Worm (Caenorhabditis elegans) whole organism, young adult: Measurements from ENCODE around the gene ani-2.

Experiments used
- B0019.2 ChIP-seq: fragments of 200-800 bp; sonication (Bioruptor generic); conservative IDR thresholded peaks from 2 replicates; pipeline ENCODE4 v1.3.6; 2022; ENCODE audit warnings: missing genetic modification reagents, missing genetic modification characterization, missing compliant biosample characterization
- B0035.1 ChIP-seq: sonication (generic microtip); optimal IDR thresholded peaks from 2 replicates; lab custom pipeline; 2016; ENCODE audit warnings: missing genetic modification characterization, mild to moderate bottlenecking, missing compliant biosample characterization, missing genotype, missing genetic modification reagents
- C06A6.2 ChIP-seq: fragments of 200-800 bp; sonication (Bioruptor generic); conservative IDR thresholded peaks from 2 replicates; pipeline ENCODE4 v1.3.6; 2022; ENCODE audit warnings: missing genetic modification characterization, missing compliant biosample characterization
- F10E7.11 ChIP-seq: sonication (generic microtip); optimal IDR thresholded peaks from 2 replicates; lab custom pipeline; 2017; ENCODE audit warnings: mild to moderate bottlenecking, missing genetic modification characterization, moderate library complexity, missing compliant biosample characterization
- F22D6.2 ChIP-seq: sonication (generic microtip); optimal IDR thresholded peaks from 2 replicates; lab custom pipeline; 2016; ENCODE audit warnings: mild to moderate bottlenecking, missing genetic modification characterization, missing compliant biosample characterization
- F23B12.7 ChIP-seq: sonication (generic microtip); optimal IDR thresholded peaks from 2 replicates; lab custom pipeline; 2017; ENCODE audit warnings: missing genetic modification characterization, mild to moderate bottlenecking, missing compliant biosample characterization, antibody characterized with exemption, moderate library complexity; ENCODE audit not compliant: insufficient read depth
- F33H1.4 ChIP-seq: fragments of 200-800 bp; sonication (Bioruptor generic); IDR thresholded peaks from 2 replicates; pipeline ENCODE4 v1.3.6; 2022; ENCODE audit warnings: missing genetic modification reagents, missing genetic modification characterization, missing compliant biosample characterization
- F49E8.2 ChIP-seq: sonication (generic microtip); optimal IDR thresholded peaks from 3 replicates; lab custom pipeline; 2017; ENCODE audit warnings: missing genetic modification characterization, mild to moderate bottlenecking, missing compliant biosample characterization, antibody characterized with exemption, moderate library complexity; ENCODE audit not compliant: insufficient read depth
- F57A8.1 ChIP-seq: fragments of 200-800 bp; sonication (Bioruptor generic); optimal IDR thresholded peaks from 2 replicates; lab custom pipeline; 2018; ENCODE audit warnings: mild to moderate bottlenecking, missing genetic modification characterization, moderate library complexity, missing compliant biosample characterization
- K12H6.12 ChIP-seq: fragments of 200-800 bp; sonication (Bioruptor generic); optimal IDR thresholded peaks from 2 replicates; lab custom pipeline; 2018; ENCODE audit warnings: mild to moderate bottlenecking, missing genetic modification characterization, missing compliant biosample characterization
- T07F8.4 ChIP-seq: sonication (generic microtip); optimal IDR thresholded peaks from 2 replicates; lab custom pipeline; 2016; ENCODE audit warnings: mild to moderate bottlenecking, missing genetic modification characterization, moderate library complexity, missing compliant biosample characterization
- Y53G8AR.9 ChIP-seq: fragments of 200-800 bp; sonication (Bioruptor generic); conservative IDR thresholded peaks from 2 replicates; pipeline ENCODE4 v1.3.6; 2022; ENCODE audit warnings: missing genetic modification reagents, missing genetic modification characterization, missing compliant biosample characterization
- Y95B8A.8 ChIP-seq: fragments of 200-800 bp; sonication (Bioruptor generic); IDR thresholded peaks from 2 replicates; pipeline ENCODE4 v1.3.6; 2022; ENCODE audit warnings: missing genetic modification reagents, missing genetic modification characterization, missing compliant biosample characterization
- attf-5 ChIP-seq: fragments of 200-800 bp; sonication (Bioruptor generic); optimal IDR thresholded peaks from 2 replicates; lab custom pipeline; 2018; ENCODE audit warnings: mild to moderate bottlenecking, missing genetic modification characterization, missing compliant biosample characterization
- bed-1 ChIP-seq: fragments of 200-800 bp; sonication (Bioruptor generic); IDR thresholded peaks from 2 replicates; pipeline ENCODE4 v1.3.6; 2022; ENCODE audit warnings: missing genetic modification reagents, missing genetic modification characterization, missing compliant biosample characterization
- cebp-1 ChIP-seq, 2 experiments: fragments of 200-800 bp in 1 of 2; sonication (Bioruptor generic) in 1 of 2; sonication (generic microtip) in 1 of 2; IDR thresholded peaks in 1 of 2; optimal IDR thresholded peaks in 1 of 2; 2 replicates each; pipeline versions ENCODE4 v1.3.6 to Lab custom; 2017 to 2022; ENCODE audit warnings: missing compliant biosample characterization in 2 of 2, missing genetic modification characterization in 2 of 2, mild to moderate bottlenecking in 1 of 2, missing genetic modification reagents in 1 of 2, moderate library complexity in 1 of 2
- ceh-100 ChIP-seq: fragments of 200-800 bp; sonication (Bioruptor generic); IDR thresholded peaks from 2 replicates; pipeline ENCODE4 v1.3.6; 2022; ENCODE audit warnings: missing genetic modification reagents, missing genetic modification characterization, missing compliant biosample characterization
- ceh-79 ChIP-seq: sonication (generic microtip); optimal IDR thresholded peaks from 2 replicates; lab custom pipeline; 2017; ENCODE audit warnings: mild to moderate bottlenecking, missing genetic modification characterization, missing compliant biosample characterization
- chd-7 ChIP-seq: sonication (generic microtip); optimal IDR thresholded peaks from 2 replicates; lab custom pipeline; 2016; ENCODE audit warnings: mild to moderate bottlenecking, missing genetic modification characterization, moderate library complexity, missing compliant biosample characterization
- dox-1 ChIP-seq: fragments of 200-800 bp; sonication (Bioruptor generic); IDR thresholded peaks from 2 replicates; pipeline ENCODE4 v1.3.6; 2022; ENCODE audit warnings: missing genetic modification reagents, missing genetic modification characterization, missing compliant biosample characterization
- dpff-1 ChIP-seq: sonication (generic microtip); optimal IDR thresholded peaks from 2 replicates; lab custom pipeline; 2017; ENCODE audit warnings: mild to moderate bottlenecking, missing genetic modification characterization, missing compliant biosample characterization
- dpl-1 ChIP-seq: fragments of 150-350 bp; optimal IDR thresholded peaks from 2 replicates; lab custom pipeline; 2014; ENCODE audit warnings: missing biosample characterization, missing genetic modification reagents, missing genetic modification characterization
- efl-1 ChIP-seq: fragments of 150-350 bp; optimal IDR thresholded peaks from 2 replicates; lab custom pipeline; 2014; ENCODE audit warnings: missing biosample characterization, missing genetic modification reagents, missing genetic modification characterization
- egrh-3 ChIP-seq: fragments of 200-800 bp; sonication (Bioruptor generic); IDR thresholded peaks from 2 replicates; pipeline ENCODE4 v1.3.6; 2022; ENCODE audit warnings: missing genetic modification reagents, missing genetic modification characterization, missing compliant biosample characterization
- ekl-4 ChIP-seq: fragments of 200-800 bp; sonication (Bioruptor generic); IDR thresholded peaks from 2 replicates; pipeline ENCODE4 v1.3.6; 2022; ENCODE audit warnings: missing genetic modification reagents, missing genetic modification characterization, missing compliant biosample characterization
- gei-17 ChIP-seq: fragments of 200-800 bp; sonication (Bioruptor generic); optimal IDR thresholded peaks from 2 replicates; lab custom pipeline; 2018; ENCODE audit warnings: mild to moderate bottlenecking, missing genetic modification characterization, missing compliant biosample characterization
- him-1 ChIP-seq: sonication (generic microtip); optimal IDR thresholded peaks from 2 replicates; lab custom pipeline; 2016; ENCODE audit warnings: missing genotype, missing genetic modification reagents, missing genetic modification characterization, missing compliant biosample characterization
- hmg-1.2 ChIP-seq: fragments of 200-800 bp; sonication (Bioruptor generic); IDR thresholded peaks from 2 replicates; pipeline ENCODE4 v1.3.6; 2022; ENCODE audit warnings: missing genetic modification reagents, missing genetic modification characterization, missing compliant biosample characterization
- let-607 ChIP-seq, 2 experiments: fragments of 200-800 bp in 1 of 2; sonication (Bioruptor generic) in 1 of 2; sonication (generic microtip) in 1 of 2; optimal IDR thresholded peaks; 2 replicates each; lab custom pipeline; 2016 to 2018; ENCODE audit warnings: mild to moderate bottlenecking in 2 of 2, missing compliant biosample characterization in 2 of 2, missing genetic modification characterization in 2 of 2, moderate library complexity in 2 of 2, missing genotype in 1 of 2
- lin-35 ChIP-seq, 3 experiments: fragments of 150-350 bp in 2 of 3; sonication (generic microtip) in 1 of 3; optimal IDR thresholded peaks; 2 replicates each; lab custom pipeline; 2014 to 2018; ENCODE audit warnings: missing biosample characterization in 3 of 3, missing genetic modification characterization in 3 of 3, missing genetic modification reagents in 3 of 3
- lin-40 ChIP-seq: sonication (generic microtip); optimal IDR thresholded peaks from 2 replicates; lab custom pipeline; 2016; ENCODE audit warnings: missing genetic modification characterization, mild to moderate bottlenecking, missing compliant biosample characterization, missing genotype, missing genetic modification reagents
- madf-10 ChIP-seq: sonication (generic microtip); optimal IDR thresholded peaks from 2 replicates; lab custom pipeline; 2016; ENCODE audit warnings: mild to moderate bottlenecking, missing genetic modification characterization, missing compliant biosample characterization
- madf-6 ChIP-seq: fragments of 200-800 bp; sonication (Bioruptor generic); IDR thresholded peaks from 2 replicates; pipeline ENCODE4 v1.3.6; 2022; ENCODE audit warnings: missing genetic modification reagents, missing genetic modification characterization, missing compliant biosample characterization
- mcd-1 ChIP-seq: fragments of 200-800 bp; sonication (Bioruptor generic); IDR thresholded peaks from 2 replicates; pipeline ENCODE4 v1.3.6; 2022; ENCODE audit warnings: missing genetic modification reagents, missing genetic modification characterization, missing compliant biosample characterization
- mxl-1 ChIP-seq: sonication (generic microtip); optimal IDR thresholded peaks from 2 replicates; lab custom pipeline; 2016; ENCODE audit warnings: missing genetic modification characterization, missing compliant biosample characterization
- nfya-1 ChIP-seq: sonication (generic microtip); optimal IDR thresholded peaks from 2 replicates; lab custom pipeline; 2017; ENCODE audit warnings: antibody characterized with exemption, missing compliant biosample characterization, missing genetic modification characterization, borderline replicate concordance; ENCODE audit not compliant: insufficient read depth
- nhr-80 ChIP-seq: sonication (generic microtip); optimal IDR thresholded peaks from 2 replicates; lab custom pipeline; 2016; ENCODE audit warnings: missing genetic modification characterization, missing compliant biosample characterization
- rec-8 ChIP-seq, 2 experiments: sonication (generic microtip); optimal IDR thresholded peaks; 2 replicates each; lab custom pipeline; 2016; ENCODE audit warnings: mild to moderate bottlenecking in 2 of 2, missing genetic modification characterization in 2 of 2, missing genetic modification reagents in 2 of 2, missing genotype in 2 of 2, missing biosample characterization in 1 of 2, missing compliant biosample characterization in 1 of 2, moderate library complexity in 1 of 2
- repo-1 ChIP-seq: sonication (generic microtip); optimal IDR thresholded peaks from 2 replicates; lab custom pipeline; 2017; ENCODE audit warnings: mild to moderate bottlenecking, missing genetic modification characterization, missing compliant biosample characterization
- snpc-1.1 ChIP-seq: sonication (generic microtip); optimal IDR thresholded peaks from 2 replicates; lab custom pipeline; 2017; ENCODE audit warnings: missing genetic modification characterization, mild to moderate bottlenecking, missing compliant biosample characterization, antibody characterized with exemption, moderate library complexity, missing genotype, missing genetic modification reagents; ENCODE audit not compliant: insufficient read depth
- somi-1 ChIP-seq: fragments of 200-800 bp; sonication (Bioruptor generic); optimal IDR thresholded peaks from 2 replicates; lab custom pipeline; 2018; ENCODE audit warnings: mild to moderate bottlenecking, missing genetic modification characterization, missing compliant biosample characterization
- tbp1 ChIP-seq: fragments of 200-800 bp; sonication (Bioruptor generic); optimal IDR thresholded peaks from 2 replicates; lab custom pipeline; 2018; ENCODE audit warnings: mild to moderate bottlenecking, missing genetic modification characterization, missing compliant biosample characterization
- unc-130 ChIP-seq: sonication (generic microtip); optimal IDR thresholded peaks from 2 replicates; lab custom pipeline; 2016; ENCODE audit warnings: missing genetic modification reagents, missing genetic modification characterization, missing compliant biosample characterization
- zim-3 ChIP-seq: sonication (generic microtip); optimal IDR thresholded peaks from 2 replicates; lab custom pipeline; 2017; ENCODE audit warnings: mild to moderate bottlenecking, missing genetic modification characterization, moderate library complexity, missing compliant biosample characterization
- ztf-18 ChIP-seq: sonication (generic microtip); optimal IDR thresholded peaks from 2 replicates; lab custom pipeline; 2016; ENCODE audit warnings: missing genotype, mild to moderate bottlenecking, missing genetic modification characterization, missing compliant biosample characterization
- ztf-26 ChIP-seq: sonication (generic microtip); optimal IDR thresholded peaks from 2 replicates; lab custom pipeline; 2017; ENCODE audit warnings: missing genetic modification characterization, missing compliant biosample characterization

Gene ani-2

ce11 chrII:6346551-6347079 lies 18.6 kb downstream of the ani-2 start (continued):
- peak; percentile 30 for TF ChIP-seq ceh-100 (GFP tag; lab: Robert Waterston, UW)
- TF ChIP-seq unc-130: peak; percentile 56
- peak; percentile 57; the same call in 1 of the 2 replicates for TF ChIP-seq mcd-1 (GFP tag; lab: Robert Waterston, UW)
- TF ChIP-seq B0035.1 (tag; lab: Kevin White, UChicago): peak; percentile 71
- peak; percentile 48 for TF ChIP-seq dpff-1 (tag; lab: Kevin White, UChicago)
- peak in 1 of 2 experiments; percentile 10 for TF ChIP-seq rec-8 (tag; optimal IDR thresholded peaks at IDR 0.05; lab: Kevin White, UChicago)
- peak; percentile 84 for TF ChIP-seq F10E7.11 (tag; lab: Kevin White, UChicago)
- TF ChIP-seq repo-1 (tag; lab: Kevin White, UChicago): peak; percentile 97
- TF ChIP-seq F57A8.1 (GFP tag; lab: Kevin White, UChicago): no peak
- peak; percentile 64 for TF ChIP-seq attf-5 (GFP tag; lab: Kevin White, UChicago)
- TF ChIP-seq ceh-79 (tag; lab: Kevin White, UChicago): peak; percentile 74
- TF ChIP-seq F49E8.2: no peak
- TF ChIP-seq F22D6.2 (tag; lab: Kevin White, UChicago): peak; percentile 39
- TF ChIP-seq dpl-1 (GFP tag; lab: Kevin White, UChicago): no peak
- peak; percentile 40 for TF ChIP-seq ztf-18
- TF ChIP-seq hmg-1.2: peak; percentile 42
- no peak for TF ChIP-seq T07F8.4 (tag; lab: Kevin White, UChicago)
- no peak for TF ChIP-seq snpc-1.1 (tag; lab: Kevin White, UChicago)
- TF ChIP-seq ekl-4 (GFP tag; lab: Robert Waterston, UW): peak; percentile 73; the same call in 1 of the 2 replicates
- peak; percentile 97 for TF ChIP-seq Y53G8AR.9 (GFP tag; lab: Robert Waterston, UW)
- peak; percentile 67 for TF ChIP-seq C06A6.2 (GFP tag; lab: Robert Waterston, UW)
- TF ChIP-seq nhr-80 (tag; lab: Kevin White, UChicago): peak; percentile 32
- peak; percentile 80 for TF ChIP-seq gei-17 (GFP tag; lab: Kevin White, UChicago)
- peak; percentile 71 for TF ChIP-seq somi-1 (GFP tag; lab: Kevin White, UChicago)
- TF ChIP-seq F23B12.7 (tag; lab: Kevin White, UChicago): peak; percentile 96
- peak; percentile 98 for TF ChIP-seq cebp-1 (GFP tag; IDR thresholded peaks at IDR 0.05; lab: Robert Waterston, UW)
- TF ChIP-seq cebp-1 (tag; optimal IDR thresholded peaks at IDR 0.05; lab: Kevin White, UChicago): peak; percentile 98
- no peak for TF ChIP-seq B0019.2 (GFP tag; lab: Robert Waterston, UW)
- no peak for TF ChIP-seq nfya-1 (tag; lab: Kevin White, UChicago)
- TF ChIP-seq him-1: peak; percentile 3
- peak; percentile 58 for TF ChIP-seq K12H6.12 (tag; lab: Kevin White, UChicago)
- TF ChIP-seq ztf-26: peak; percentile 62
- no peak for TF ChIP-seq F33H1.4 (GFP tag; lab: Robert Waterston, UW)
- TF ChIP-seq madf-10 (tag; lab: Kevin White, UChicago): peak; percentile 68
- peak; percentile 93 for TF ChIP-seq chd-7
- TF ChIP-seq lin-35 (GFP tag; optimal IDR thresholded peaks at IDR 0.05; lab: Kevin White, UChicago): peak in 1 of 3 experiments; percentile 60
- peak; percentile 83 for TF ChIP-seq lin-40 (tag; lab: Kevin White, UChicago)
- no peak for TF ChIP-seq mxl-1
- 0 out of 2 replicates have a peak, but pooled peaks have one; percentile 40 for TF ChIP-seq bed-1 (GFP tag; lab: Robert Waterston, UW)
- peak; percentile 90 for TF ChIP-seq zim-3 (tag; lab: Kevin White, UChicago)
- TF ChIP-seq egrh-3 (GFP tag; lab: Robert Waterston, UW): no peak
- peak; percentile 29; the same call in 1 of the 2 replicates for TF ChIP-seq madf-6
- TF ChIP-seq dox-1: peak; percentile 68
- TF ChIP-seq tbp1 (GFP tag; lab: Kevin White, UChicago): peak; percentile 63
- TF ChIP-seq efl-1 (GFP tag; lab: Kevin White, UChicago): no peak
- peak in 1 of 2 experiments; percentile 10 for TF ChIP-seq let-607 (tag; optimal IDR thresholded peaks at IDR 0.05; lab: Kevin White, UChicago)
- peak; percentile 60; the same call in 1 of the 2 replicates for TF ChIP-seq Y95B8A.8 (GFP tag; lab: Robert Waterston, UW)
